Worm (Caenorhabditis elegans): ENCODE results near the gene srh-18.
A peak's percentile ranks its signal among the peaks of the same experiment; 100 is the strongest.

The srh-18 gene

ce11 chrV:13297220-13297619 lies 21.0 kb upstream of the srh-18 start, which contains the start of gene C26E1.1:
TSS of gene C26E1.1 (plus strand) at chrV:13297520.
- TF ChIP-seq mep-1 (tag; optimal IDR thresholded peaks at IDR 0.05) (no peak), lin-14 (GFP tag; optimal IDR thresholded peaks at IDR 0.05) (no peak), aha-1 (tag; optimal IDR thresholded peaks at IDR 0.05) (no peak), tlp-1 (tag; optimal IDR thresholded peaks at IDR 0.05) (no peak), vab-15 (tag; optimal IDR thresholded peaks at IDR 0.05) (no peak), nhr-77 (tag; optimal IDR thresholded peaks at IDR 0.05) (no peak), lin-39 (tag; optimal IDR thresholded peaks at IDR 0.05) (no peak), efl-3 (GFP tag; optimal IDR thresholded peaks at IDR 0.05) (no peak), ets-5 (GFP tag; IDR thresholded peaks at IDR 0.05) (no peak), rnt-1 (tag; optimal IDR thresholded peaks at IDR 0.05) (no peak), pag-3 (tag; optimal IDR thresholded peaks at IDR 0.05; ENCODE audit: borderline replicate concordance, insufficient read depth) (no peak), nhr-28 (tag; optimal IDR thresholded peaks at IDR 0.05) (no peak), unc-86 (tag; optimal IDR thresholded peaks at IDR 0.05) (no peak), fkh-10 (GFP tag; optimal IDR thresholded peaks at IDR 0.05) (no peak), blmp-1 (tag; optimal IDR thresholded peaks at IDR 0.05) (no peak), dsc-1 (tag; optimal IDR thresholded peaks at IDR 0.05) (no peak), nhr-20 (tag; optimal IDR thresholded peaks at IDR 0.05) (no peak), isw-1 (GFP tag; IDR thresholded peaks at IDR 0.05) (no peak), unc-30 (tag; optimal IDR thresholded peaks at IDR 0.05) (no peak), snpc-4 (tag; optimal IDR thresholded peaks at IDR 0.05) (no peak)

DNA sequence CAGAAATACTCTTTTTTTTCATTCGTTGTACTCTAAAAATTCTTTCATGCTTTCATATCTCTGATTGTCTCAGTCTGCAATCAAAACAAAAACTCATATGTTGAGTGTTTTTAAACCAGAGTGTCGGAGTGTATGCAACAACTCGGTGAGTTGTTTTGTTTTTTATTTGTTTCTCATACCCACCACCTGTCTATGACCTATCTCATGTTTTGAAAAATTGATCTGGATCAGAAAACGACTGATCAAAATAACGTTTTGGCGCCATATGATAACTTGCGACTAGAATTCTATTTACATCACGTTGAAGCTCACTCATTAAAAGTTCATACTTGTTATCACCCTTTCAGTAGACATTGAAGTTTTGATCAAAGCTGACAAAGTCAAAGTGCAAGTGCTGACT lies 19.5 kb upstream of the srh-18 start:
- TF ChIP-seq nhr-77 (tag; optimal IDR thresholded peaks at IDR 0.05) (no peak), rnt-1 (tag; optimal IDR thresholded peaks at IDR 0.05) (peak; percentile 2), nhr-71 (tag; optimal IDR thresholded peaks at IDR 0.05) (peak; percentile 11), lin-14 (GFP tag; optimal IDR thresholded peaks at IDR 0.05) (peak; percentile 37), fkh-4 (tag; optimal IDR thresholded peaks at IDR 0.05; ENCODE audit: borderline replicate concordance) (no peak)

- TF ChIP-seq efl-1 (optimal IDR thresholded peaks at IDR 0.05) (no peak), efl-1 (GFP tag; optimal IDR thresholded peaks at IDR 0.05 in 1 of 2) (peak in 1 of 2 experiments; percentile 65), egl-13 (tag; optimal IDR thresholded peaks at IDR 0.05) (no peak), snu-23 (GFP tag; optimal IDR thresholded peaks at IDR 0.05) (no peak), unc-86 (tag; optimal IDR thresholded peaks at IDR 0.05) (no peak), nhr-85 (tag) (no peak), nhr-77 (tag; optimal IDR thresholded peaks at IDR 0.05) (no peak), pax-3 (tag; optimal IDR thresholded peaks at IDR 0.05) (peak; percentile 60), xbp-1 (tag; optimal IDR thresholded peaks at IDR 0.05) (no peak), ceh-88 (GFP tag; IDR thresholded peaks at IDR 0.05) (no peak), ets-5 (GFP tag; IDR thresholded peaks at IDR 0.05) (no peak)
Measured at ce11 chrV:13299398-13299797, 18.9 kb upstream of the srh-18 start.

DNA sequence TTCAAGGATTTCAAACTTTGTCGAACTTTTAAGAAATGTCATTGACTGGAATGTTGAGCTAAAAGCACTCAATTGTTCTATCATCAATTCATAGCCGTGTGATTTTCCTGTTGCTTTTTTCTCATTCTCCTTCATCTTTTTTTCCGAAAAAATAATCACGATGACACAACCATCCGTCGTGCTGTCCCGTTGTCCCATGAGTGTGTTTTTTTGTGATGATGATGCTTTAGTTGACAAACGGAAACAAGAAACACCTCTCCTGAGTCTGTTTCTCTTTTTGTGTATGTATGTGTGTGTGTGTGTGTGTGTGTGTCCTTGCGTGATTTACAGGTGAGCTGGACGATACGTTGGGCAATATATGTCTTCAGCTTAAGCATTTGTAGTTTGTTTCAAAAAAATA lies 17.8 kb upstream of the srh-18 start:
- TF ChIP-seq lin-14 (GFP tag; optimal IDR thresholded peaks at IDR 0.05) (peak; percentile 36), lin-13 (GFP tag; optimal IDR thresholded peaks at IDR 0.05) (no peak)

DNA sequence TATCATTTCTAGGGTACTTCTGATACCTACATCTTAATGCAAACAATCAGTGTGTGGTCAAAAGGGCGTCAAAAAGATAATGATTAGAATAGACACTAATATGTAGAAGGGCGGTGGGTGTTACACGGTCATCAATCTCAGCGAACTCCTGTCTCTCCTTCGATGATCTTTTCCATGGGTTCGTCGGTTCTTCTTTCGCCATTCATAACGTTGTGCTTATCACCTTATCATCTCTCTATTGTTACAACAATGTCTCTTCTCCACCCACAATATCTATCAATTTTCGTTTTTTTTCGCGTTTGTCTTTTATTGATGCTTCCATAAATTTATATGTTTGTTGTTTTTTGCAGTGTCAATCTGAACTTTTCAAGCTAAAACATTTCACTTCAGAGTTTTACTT lies 16.8 kb upstream of the srh-18 start, which contains the start of gene ceh-79:
TSS of gene ceh-79 (plus strand) at position 391 of the 400 bp plus-strand sequence.
- TF ChIP-seq C16A3.4 (tag; optimal IDR thresholded peaks at IDR 0.05) (no peak), unc-98 (GFP tag; IDR thresholded peaks at IDR 0.05) (no peak), elt-3 (tag; optimal IDR thresholded peaks at IDR 0.05) (peak in 1 of 6 experiments; percentile 13), unc-130 (tag; optimal IDR thresholded peaks at IDR 0.05) (no peak), vab-15 (tag; optimal IDR thresholded peaks at IDR 0.05) (no peak), blmp-1 (tag; optimal IDR thresholded peaks at IDR 0.05) (peak; percentile 38), lin-35 (GFP tag; optimal IDR thresholded peaks at IDR 0.05) (no peak), lin-39 (tag; optimal IDR thresholded peaks at IDR 0.05) (no peak), pax-3 (tag; optimal IDR thresholded peaks at IDR 0.05) (peak; percentile 2), ama-1 (optimal IDR thresholded peaks at IDR 0.05) (no peak), nhr-11 (tag; optimal IDR thresholded peaks at IDR 0.05) (no peak)
